Worm (Caenorhabditis elegans) whole organism, young adult: ENCODE measurements around the gene str-238.

Experiments
- F22D6.2 ChIP-seq: sonication (generic microtip); optimal IDR thresholded peaks from 2 replicates; lab custom pipeline; 2016; ENCODE audit warnings: mild to moderate bottlenecking, missing genetic modification characterization, missing compliant biosample characterization
- atf-7 ChIP-seq: sonication (generic microtip); optimal IDR thresholded peaks from 2 replicates; lab custom pipeline; 2017; ENCODE audit warnings: mild to moderate bottlenecking, missing genetic modification characterization, missing compliant biosample characterization
- mxl-1 ChIP-seq: sonication (generic microtip); optimal IDR thresholded peaks from 2 replicates; lab custom pipeline; 2016; ENCODE audit warnings: missing genetic modification characterization, missing compliant biosample characterization
- nfyb-1 ChIP-seq: fragments of 200-800 bp; sonication (Bioruptor generic); IDR thresholded peaks from 2 replicates; pipeline ENCODE4 v1.3.6; 2022; ENCODE audit warnings: missing genetic modification reagents, missing genetic modification characterization, missing compliant biosample characterization
- nhr-120 ChIP-seq: fragments of 200-800 bp; sonication (Bioruptor generic); IDR thresholded peaks from 2 replicates; pipeline ENCODE4 v1.3.6; 2022; ENCODE audit warnings: missing genetic modification characterization, missing compliant biosample characterization
- snpc-1.1 ChIP-seq: sonication (generic microtip); optimal IDR thresholded peaks from 2 replicates; lab custom pipeline; 2017; ENCODE audit warnings: missing genetic modification characterization, mild to moderate bottlenecking, missing compliant biosample characterization, antibody characterized with exemption, moderate library complexity, missing genotype, missing genetic modification reagents; ENCODE audit not compliant: insufficient read depth
- snpc-1.3 ChIP-seq: sonication (generic microtip); optimal IDR thresholded peaks from 2 replicates; lab custom pipeline; 2017; ENCODE audit warnings: missing genetic modification characterization, mild to moderate bottlenecking, missing compliant biosample characterization, antibody characterized with exemption, moderate library complexity, missing genotype, missing genetic modification reagents; ENCODE audit not compliant: insufficient read depth

DNA sequence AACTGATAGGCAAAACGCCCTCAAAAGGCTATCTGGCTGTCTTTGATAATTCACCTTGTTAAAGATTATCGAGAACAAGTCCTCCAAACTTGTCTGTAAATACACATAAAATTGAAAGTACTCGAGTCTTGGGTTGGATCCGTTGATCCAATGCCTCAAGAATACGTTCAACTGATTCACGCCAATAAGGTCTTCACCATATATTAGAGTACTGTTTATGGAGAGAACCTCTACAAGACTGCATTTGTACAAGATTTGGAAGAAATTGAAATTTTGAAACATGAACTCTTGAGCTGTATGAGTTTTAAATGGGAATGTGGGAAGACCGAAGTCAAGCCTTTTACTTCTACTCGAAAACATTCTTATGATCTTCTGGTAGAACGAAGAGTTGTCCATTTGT lies 41.9 kb upstream of the str-238 start:
- TF ChIP-seq mxl-1 (tag; lab: Kevin White, UChicago) (no peak), nhr-120 (GFP tag; lab: Robert Waterston, UW) (no peak), atf-7 (no peak), nfyb-1 (GFP tag; lab: Robert Waterston, UW) (no peak), snpc-1.3 (no peak), F22D6.2 (tag; lab: Kevin White, UChicago) (no peak), snpc-1.1 (tag; lab: Kevin White, UChicago) (no peak)
